Worm (Caenorhabditis elegans) whole organism, young adult: ENCODE data around the gene vha-15.

ENCODE experiments used
- F10E7.11 ChIP-seq: sonication (generic microtip); optimal IDR thresholded peaks from 2 replicates; lab custom pipeline; 2017; ENCODE audit warnings: mild to moderate bottlenecking, missing genetic modification characterization, moderate library complexity, missing compliant biosample characterization
- F49E8.2 ChIP-seq: sonication (generic microtip); optimal IDR thresholded peaks from 3 replicates; lab custom pipeline; 2017; ENCODE audit warnings: missing genetic modification characterization, mild to moderate bottlenecking, missing compliant biosample characterization, antibody characterized with exemption, moderate library complexity; ENCODE audit not compliant: insufficient read depth
- F52B5.7 ChIP-seq: sonication (generic microtip); optimal IDR thresholded peaks from 2 replicates; lab custom pipeline; 2016; ENCODE audit warnings: mild to moderate bottlenecking, missing genetic modification characterization, missing compliant biosample characterization
- K11D2.4 ChIP-seq: fragments of 200-800 bp; sonication (Bioruptor generic); IDR thresholded peaks from 2 replicates; pipeline ENCODE4 v1.3.6; 2022; ENCODE audit warnings: missing genetic modification reagents, missing genetic modification characterization, missing compliant biosample characterization
- K12H6.12 ChIP-seq: fragments of 200-800 bp; sonication (Bioruptor generic); optimal IDR thresholded peaks from 2 replicates; lab custom pipeline; 2018; ENCODE audit warnings: mild to moderate bottlenecking, missing genetic modification characterization, missing compliant biosample characterization
- T26A5.8 ChIP-seq: sonication (generic microtip); optimal IDR thresholded peaks from 2 replicates; lab custom pipeline; 2016; ENCODE audit warnings: missing genetic modification characterization, missing compliant biosample characterization
- Y53F4B.3 ChIP-seq: fragments of 200-800 bp; sonication (Bioruptor generic); IDR thresholded peaks from 2 replicates; pipeline ENCODE4 v1.3.6; 2022; ENCODE audit warnings: missing genetic modification reagents, missing genetic modification characterization, missing compliant biosample characterization
- Y67H2A.10 ChIP-seq: fragments of 200-800 bp; sonication (Bioruptor generic); conservative IDR thresholded peaks from 2 replicates; pipeline ENCODE4 v1.3.6; 2022; ENCODE audit warnings: missing genetic modification reagents, missing genetic modification characterization, missing compliant biosample characterization
- Y95B8A.8 ChIP-seq: fragments of 200-800 bp; sonication (Bioruptor generic); IDR thresholded peaks from 2 replicates; pipeline ENCODE4 v1.3.6; 2022; ENCODE audit warnings: missing genetic modification reagents, missing genetic modification characterization, missing compliant biosample characterization
- ama-1 ChIP-seq, 3 experiments: fragments of 150-350 bp in 1 of 3; sonication (generic microtip) in 2 of 3; optimal IDR thresholded peaks; 2 replicates each; lab custom pipeline; 2014 to 2018; ENCODE audit warnings: missing biosample characterization in 2 of 3, missing genetic modification characterization in 2 of 3, missing genetic modification reagents in 2 of 3
- aptf-2 ChIP-seq: fragments of 200-800 bp; sonication (Bioruptor generic); conservative IDR thresholded peaks from 2 replicates; pipeline ENCODE4 v1.3.6; 2022; ENCODE audit warnings: missing genetic modification reagents, missing genetic modification characterization, missing compliant biosample characterization
- atf-7 ChIP-seq: sonication (generic microtip); optimal IDR thresholded peaks from 2 replicates; lab custom pipeline; 2017; ENCODE audit warnings: mild to moderate bottlenecking, missing genetic modification characterization, missing compliant biosample characterization
- athp-1 ChIP-seq: sonication (generic microtip); optimal IDR thresholded peaks from 2 replicates; lab custom pipeline; 2017; ENCODE audit warnings: mild to moderate bottlenecking, missing genetic modification characterization, missing compliant biosample characterization
- attf-3 ChIP-seq: fragments of 200-800 bp; sonication (Bioruptor generic); conservative IDR thresholded peaks from 2 replicates; pipeline ENCODE4 v1.3.6; 2022; ENCODE audit warnings: missing genetic modification reagents, missing genetic modification characterization, missing compliant biosample characterization
- attf-5 ChIP-seq: fragments of 200-800 bp; sonication (Bioruptor generic); optimal IDR thresholded peaks from 2 replicates; lab custom pipeline; 2018; ENCODE audit warnings: mild to moderate bottlenecking, missing genetic modification characterization, missing compliant biosample characterization
- bed-1 ChIP-seq: fragments of 200-800 bp; sonication (Bioruptor generic); IDR thresholded peaks from 2 replicates; pipeline ENCODE4 v1.3.6; 2022; ENCODE audit warnings: missing genetic modification reagents, missing genetic modification characterization, missing compliant biosample characterization
- cebp-1 ChIP-seq, 2 experiments: fragments of 200-800 bp in 1 of 2; sonication (Bioruptor generic) in 1 of 2; sonication (generic microtip) in 1 of 2; IDR thresholded peaks in 1 of 2; optimal IDR thresholded peaks in 1 of 2; 2 replicates each; pipeline versions ENCODE4 v1.3.6 to Lab custom; 2017 to 2022; ENCODE audit warnings: missing compliant biosample characterization in 2 of 2, missing genetic modification characterization in 2 of 2, mild to moderate bottlenecking in 1 of 2, missing genetic modification reagents in 1 of 2, moderate library complexity in 1 of 2
- ceh-58 ChIP-seq: fragments of 200-800 bp; sonication (Bioruptor generic); IDR thresholded peaks from 2 replicates; pipeline ENCODE4 v1.3.6; 2022; ENCODE audit warnings: missing genetic modification characterization, missing compliant biosample characterization
- dpff-1 ChIP-seq: sonication (generic microtip); optimal IDR thresholded peaks from 2 replicates; lab custom pipeline; 2017; ENCODE audit warnings: mild to moderate bottlenecking, missing genetic modification characterization, missing compliant biosample characterization
- egrh-3 ChIP-seq: fragments of 200-800 bp; sonication (Bioruptor generic); IDR thresholded peaks from 2 replicates; pipeline ENCODE4 v1.3.6; 2022; ENCODE audit warnings: missing genetic modification reagents, missing genetic modification characterization, missing compliant biosample characterization
- ekl-4 ChIP-seq: fragments of 200-800 bp; sonication (Bioruptor generic); IDR thresholded peaks from 2 replicates; pipeline ENCODE4 v1.3.6; 2022; ENCODE audit warnings: missing genetic modification reagents, missing genetic modification characterization, missing compliant biosample characterization
- ets-4 ChIP-seq: fragments of 200-800 bp; sonication (Bioruptor generic); optimal IDR thresholded peaks from 2 replicates; lab custom pipeline; 2018; ENCODE audit warnings: mild to moderate bottlenecking, missing genetic modification characterization, missing compliant biosample characterization
- hmg-1.2 ChIP-seq: fragments of 200-800 bp; sonication (Bioruptor generic); IDR thresholded peaks from 2 replicates; pipeline ENCODE4 v1.3.6; 2022; ENCODE audit warnings: missing genetic modification reagents, missing genetic modification characterization, missing compliant biosample characterization
- lag-1 ChIP-seq: fragments of 200-800 bp; sonication (Bioruptor generic); IDR thresholded peaks from 2 replicates; pipeline ENCODE4 v1.3.6; 2022; ENCODE audit warnings: missing genetic modification reagents, missing genetic modification characterization, missing compliant biosample characterization
- let-607 ChIP-seq, 2 experiments: fragments of 200-800 bp in 1 of 2; sonication (Bioruptor generic) in 1 of 2; sonication (generic microtip) in 1 of 2; optimal IDR thresholded peaks; 2 replicates each; lab custom pipeline; 2016 to 2018; ENCODE audit warnings: mild to moderate bottlenecking in 2 of 2, missing compliant biosample characterization in 2 of 2, missing genetic modification characterization in 2 of 2, moderate library complexity in 2 of 2, missing genotype in 1 of 2
- lin-40 ChIP-seq: sonication (generic microtip); optimal IDR thresholded peaks from 2 replicates; lab custom pipeline; 2016; ENCODE audit warnings: missing genetic modification characterization, mild to moderate bottlenecking, missing compliant biosample characterization, missing genotype, missing genetic modification reagents
- madf-10 ChIP-seq: sonication (generic microtip); optimal IDR thresholded peaks from 2 replicates; lab custom pipeline; 2016; ENCODE audit warnings: mild to moderate bottlenecking, missing genetic modification characterization, missing compliant biosample characterization
- madf-3 ChIP-seq: fragments of 200-800 bp; sonication (Bioruptor generic); IDR thresholded peaks from 2 replicates; pipeline ENCODE4 v1.3.6; 2022; ENCODE audit warnings: missing genetic modification reagents, missing genetic modification characterization, missing compliant biosample characterization
- madf-6 ChIP-seq: fragments of 200-800 bp; sonication (Bioruptor generic); IDR thresholded peaks from 2 replicates; pipeline ENCODE4 v1.3.6; 2022; ENCODE audit warnings: missing genetic modification reagents, missing genetic modification characterization, missing compliant biosample characterization
- mcd-1 ChIP-seq: fragments of 200-800 bp; sonication (Bioruptor generic); IDR thresholded peaks from 2 replicates; pipeline ENCODE4 v1.3.6; 2022; ENCODE audit warnings: missing genetic modification reagents, missing genetic modification characterization, missing compliant biosample characterization
- mxl-1 ChIP-seq: sonication (generic microtip); optimal IDR thresholded peaks from 2 replicates; lab custom pipeline; 2016; ENCODE audit warnings: missing genetic modification characterization, missing compliant biosample characterization
- nfya-2 ChIP-seq: fragments of 200-800 bp; sonication (Bioruptor generic); IDR thresholded peaks from 2 replicates; pipeline ENCODE4 v1.3.6; 2022; ENCODE audit warnings: missing genetic modification reagents, missing genetic modification characterization, missing compliant biosample characterization
- nhr-80 ChIP-seq: sonication (generic microtip); optimal IDR thresholded peaks from 2 replicates; lab custom pipeline; 2016; ENCODE audit warnings: missing genetic modification characterization, missing compliant biosample characterization
- rcor-1 ChIP-seq: fragments of 200-800 bp; sonication (Bioruptor generic); IDR thresholded peaks from 2 replicates; pipeline ENCODE4 v1.3.6; 2022; ENCODE audit warnings: missing genetic modification reagents, missing genetic modification characterization, missing compliant biosample characterization
- rec-8 ChIP-seq, 2 experiments: sonication (generic microtip); optimal IDR thresholded peaks; 2 replicates each; lab custom pipeline; 2016; ENCODE audit warnings: mild to moderate bottlenecking in 2 of 2, missing genetic modification characterization in 2 of 2, missing genetic modification reagents in 2 of 2, missing genotype in 2 of 2, missing biosample characterization in 1 of 2, missing compliant biosample characterization in 1 of 2, moderate library complexity in 1 of 2
- rpc-1 ChIP-seq, 2 experiments: fragments of 150-350 bp in 1 of 2; sonication (generic microtip) in 1 of 2; optimal IDR thresholded peaks; 2 replicates each; lab custom pipeline; 2014 to 2018; ENCODE audit warnings: missing biosample characterization in 1 of 2, missing genetic modification characterization in 1 of 2, missing genetic modification reagents in 1 of 2, missing genotype in 1 of 2
- somi-1 ChIP-seq: fragments of 200-800 bp; sonication (Bioruptor generic); optimal IDR thresholded peaks from 2 replicates; lab custom pipeline; 2018; ENCODE audit warnings: mild to moderate bottlenecking, missing genetic modification characterization, missing compliant biosample characterization
- tbx-9 ChIP-seq: sonication (generic microtip); optimal IDR thresholded peaks from 2 replicates; lab custom pipeline; 2016; ENCODE audit warnings: borderline replicate concordance, missing genetic modification characterization, inconsistent platforms, missing compliant biosample characterization
- zfh-2 ChIP-seq: fragments of 200-800 bp; sonication (Bioruptor generic); conservative IDR thresholded peaks from 2 replicates; pipeline ENCODE4 v1.3.6; 2022; ENCODE audit warnings: missing genetic modification reagents, missing genetic modification characterization, missing compliant biosample characterization
- ztf-26 ChIP-seq: sonication (generic microtip); optimal IDR thresholded peaks from 2 replicates; lab custom pipeline; 2017; ENCODE audit warnings: missing genetic modification characterization, missing compliant biosample characterization

Gene vha-15

DNA sequence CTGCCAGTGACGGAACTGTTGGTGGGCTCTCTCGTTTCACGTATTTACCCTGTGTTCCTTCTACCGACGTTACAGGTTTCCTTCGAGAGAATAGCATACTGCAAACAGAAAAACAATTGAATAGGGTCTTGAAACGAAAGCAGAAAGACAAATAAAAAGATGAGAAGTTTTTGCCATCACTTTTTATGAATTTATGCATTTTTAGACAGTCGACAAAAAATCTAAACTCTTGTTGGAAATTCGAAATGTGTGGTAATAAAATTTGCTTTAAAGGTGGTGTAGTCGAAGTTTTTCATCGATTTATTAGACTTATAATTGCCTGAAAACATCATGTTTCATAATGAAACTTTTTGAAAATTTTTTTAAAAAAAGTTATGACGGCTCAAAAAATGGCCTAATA lies 49.4 kb downstream of the vha-15 start, which contains the start of gene sav-1:
TSS of gene sav-1 (minus strand) at position 101 of the 400 bp plus-strand sequence.
- TF ChIP-seq mcd-1 (GFP tag; lab: Robert Waterston, UW) (no peak), Y95B8A.8 (GFP tag; lab: Robert Waterston, UW) (no peak), F49E8.2 (tag; lab: Kevin White, UChicago) (no peak), madf-3 (no peak), T26A5.8 (tag; lab: Kevin White, UChicago) (no peak), dpff-1 (tag; lab: Kevin White, UChicago) (no peak), nfya-2 (GFP tag; lab: Robert Waterston, UW) (no peak), ekl-4 (no peak), ceh-58 (GFP tag; lab: Robert Waterston, UW) (no peak), attf-3 (GFP tag; lab: Robert Waterston, UW) (no peak), zfh-2 (GFP tag; lab: Robert Waterston, UW) (no peak), rpc-1 (optimal IDR thresholded peaks at IDR 0.05; lab: Kevin White, UChicago) (no peak), rpc-1 (tag; optimal IDR thresholded peaks at IDR 0.05; lab: Kevin White, UChicago) (no peak), madf-6 (GFP tag; lab: Robert Waterston, UW) (no peak), ztf-26 (tag; lab: Kevin White, UChicago) (no peak), K11D2.4 (GFP tag; lab: Robert Waterston, UW) (no peak), madf-10 (tag; lab: Kevin White, UChicago) (no peak), tbx-9 (tag; lab: Kevin White, UChicago) (no peak), athp-1 (tag; lab: Kevin White, UChicago) (no peak)

DNA sequence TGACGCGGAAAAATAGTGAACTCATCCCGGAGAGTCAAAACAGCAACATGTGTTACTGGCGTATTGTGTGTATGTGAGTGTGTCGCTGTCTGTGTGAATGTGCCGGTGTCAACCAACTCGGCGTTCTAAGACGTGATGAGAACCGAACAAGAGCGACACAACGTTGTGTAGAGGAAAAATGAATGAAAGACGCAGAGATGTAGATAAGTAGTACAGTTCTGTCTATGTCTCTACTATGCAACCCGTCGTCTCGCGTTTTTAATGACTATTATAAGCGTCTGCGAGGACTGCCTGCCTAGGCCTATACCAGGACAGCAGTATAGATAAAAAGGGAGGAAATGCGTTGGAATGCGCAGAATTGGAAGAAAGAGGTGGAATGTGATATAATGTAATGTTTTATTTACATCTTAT lies 50.3 kb downstream of the vha-15 start:
- TF ChIP-seq F52B5.7 (tag; lab: Kevin White, UChicago) = no peak
- TF ChIP-seq hmg-1.2 (GFP tag; lab: Robert Waterston, UW) = peak; percentile 60; the same call in 1 of the 2 replicates
- TF ChIP-seq aptf-2 (GFP tag; lab: Robert Waterston, UW) = no peak
- peak; percentile 26 for TF ChIP-seq ets-4 (GFP tag; lab: Kevin White, UChicago)
- TF ChIP-seq rec-8 (tag; optimal IDR thresholded peaks at IDR 0.05; lab: Kevin White, UChicago) = no peak
- TF ChIP-seq somi-1 = no peak
- peak in 1 of 2 experiments; percentile 22 for TF ChIP-seq let-607 (tag; optimal IDR thresholded peaks at IDR 0.05; lab: Kevin White, UChicago)
- 0 out of 2 replicates have a peak, but pooled peaks have one; percentile 28 for TF ChIP-seq rcor-1 (GFP tag; lab: Robert Waterston, UW)
- TF ChIP-seq F10E7.11 (tag; lab: Kevin White, UChicago) = no peak
- TF ChIP-seq lag-1 (GFP tag; lab: Robert Waterston, UW) = no peak
- peak; percentile 12 for TF ChIP-seq atf-7 (tag; lab: Kevin White, UChicago)
- peak; percentile 29 for TF ChIP-seq lin-40
- no peak for TF ChIP-seq mxl-1
- no peak for TF ChIP-seq Y67H2A.10 (GFP tag; lab: Robert Waterston, UW)
- peak; percentile 60 for TF ChIP-seq K12H6.12 (tag; lab: Kevin White, UChicago)
- peak; percentile 77 for TF ChIP-seq nhr-80 (tag; lab: Kevin White, UChicago)
- no peak for TF ChIP-seq cebp-1 (GFP tag; IDR thresholded peaks at IDR 0.05; lab: Robert Waterston, UW)
- TF ChIP-seq cebp-1 (tag; optimal IDR thresholded peaks at IDR 0.05; lab: Kevin White, UChicago) = no peak
- TF ChIP-seq ama-1 (optimal IDR thresholded peaks at IDR 0.05; lab: Kevin White, UChicago) = no peak
- TF ChIP-seq ama-1 (GFP tag; optimal IDR thresholded peaks at IDR 0.05; lab: Kevin White, UChicago) = no peak
- no peak for TF ChIP-seq egrh-3 (GFP tag; lab: Robert Waterston, UW)
- no peak for TF ChIP-seq Y53F4B.3 (GFP tag; lab: Robert Waterston, UW)
- no peak for TF ChIP-seq bed-1
- no peak for TF ChIP-seq tbx-9 (tag; lab: Kevin White, UChicago)
- no peak for TF ChIP-seq attf-5 (GFP tag; lab: Kevin White, UChicago)
